Fruit fly (Drosophila melanogaster) whole organism, embryonic: Measurements from ENCODE around the gene Vps53.

ENCODE experiments used
- ATbp ChIP-seq: fragments of 200-800 bp; sonication (Bioruptor generic); optimal IDR thresholded peaks from 2 replicates; lab custom pipeline; 2017; ENCODE audit warnings: missing biosample characterization, mild to moderate bottlenecking, missing genetic modification characterization, missing genetic modification reagents
- CG10565 ChIP-seq: fragments of 200-800 bp; sonication (Bioruptor generic); optimal IDR thresholded peaks from 3 replicates; lab custom pipeline; 2016; ENCODE audit warnings: missing biosample characterization, mild to moderate bottlenecking, missing genetic modification characterization
- CG11560 ChIP-seq: fragments of 200-800 bp; sonication (Bioruptor generic); IDR thresholded peaks from 3 replicates; pipeline ENCODE4 v1.3.6; 2022; ENCODE audit warnings: missing biosample characterization, missing genetic modification characterization
- CG1233 ChIP-seq: fragments of 200-800 bp; sonication (Bioruptor generic); optimal IDR thresholded peaks from 4 replicates; lab custom pipeline; 2018; ENCODE audit warnings: missing biosample characterization, mild to moderate bottlenecking, missing genetic modification characterization
- CG12744 ChIP-seq: fragments of 200-800 bp; sonication (Bioruptor generic); optimal IDR thresholded peaks from 2 replicates; lab custom pipeline; 2016; ENCODE audit warnings: missing biosample characterization, missing genetic modification characterization
- CG14710 ChIP-seq: fragments of 200-800 bp; sonication (Bioruptor generic); optimal IDR thresholded peaks from 3 replicates; lab custom pipeline; 2019; ENCODE audit warnings: missing biosample characterization, mild to moderate bottlenecking, missing genetic modification characterization, moderate library complexity
- CG14860 ChIP-seq: fragments of 200-800 bp; sonication (Bioruptor generic); IDR thresholded peaks from 3 replicates; pipeline ENCODE4 v1.3.6; 2022; ENCODE audit warnings: missing biosample characterization, missing genetic modification characterization; ENCODE audit not compliant: partially characterized antibody
- CG16813 ChIP-seq: fragments of 200-800 bp; sonication (Bioruptor generic); IDR thresholded peaks from 3 replicates; pipeline ENCODE4 v1.3.6; 2022; ENCODE audit warnings: missing biosample characterization, missing genetic modification characterization; ENCODE audit not compliant: partially characterized antibody
- CG16815 ChIP-seq: fragments of 200-800 bp; sonication (Bioruptor generic); optimal IDR thresholded peaks from 3 replicates; lab custom pipeline; 2017; ENCODE audit warnings: missing biosample characterization, mild to moderate bottlenecking, missing genetic modification characterization
- CG17612 ChIP-seq: fragments of 200-800 bp; sonication (Bioruptor generic); IDR thresholded peaks from 2 replicates; pipeline ENCODE4 v1.3.6; 2022; ENCODE audit warnings: missing biosample characterization, missing genetic modification characterization
- CG18476 ChIP-seq: fragments of 200-800 bp; sonication (Bioruptor generic); optimal IDR thresholded peaks from 2 replicates; lab custom pipeline; 2016; ENCODE audit warnings: missing biosample characterization, mild to moderate bottlenecking, missing genetic modification characterization
- CG3163 ChIP-seq: fragments of 200-800 bp; sonication (Bioruptor generic); optimal IDR thresholded peaks from 3 replicates; lab custom pipeline; 2016; ENCODE audit warnings: missing biosample characterization, missing genetic modification characterization
- CG32532 ChIP-seq: fragments of 200-800 bp; sonication (Bioruptor generic); IDR thresholded peaks from 2 replicates; pipeline ENCODE4 v1.3.6; 2022; ENCODE audit warnings: missing biosample characterization, missing genetic modification characterization
- CG33557 ChIP-seq: fragments of 200-800 bp; sonication (Bioruptor generic); optimal IDR thresholded peaks from 2 replicates; lab custom pipeline; 2019; ENCODE audit warnings: missing biosample characterization, mild to moderate bottlenecking, missing genetic modification characterization, moderate library complexity
- CG34376 ChIP-seq: fragments of 200-800 bp; sonication (Bioruptor generic); optimal IDR thresholded peaks from 2 replicates; lab custom pipeline; 2018; ENCODE audit warnings: missing biosample characterization, mild to moderate bottlenecking, missing genetic modification characterization
- CG4617 ChIP-seq: fragments of 200-800 bp; sonication (Bioruptor generic); optimal IDR thresholded peaks from 3 replicates; lab custom pipeline; 2016; ENCODE audit warnings: missing biosample characterization, missing genetic modification characterization, borderline replicate concordance
- CG5953 ChIP-seq: fragments of 200-800 bp; sonication (Bioruptor generic); IDR thresholded peaks from 2 replicates; pipeline ENCODE4 v1.3.6; 2022; ENCODE audit warnings: missing biosample characterization, missing genetic modification characterization
- CG8359 ChIP-seq: fragments of 200-800 bp; sonication (Bioruptor generic); optimal IDR thresholded peaks from 2 replicates; lab custom pipeline; 2017; ENCODE audit warnings: missing biosample characterization, mild to moderate bottlenecking, missing genetic modification characterization, borderline replicate concordance
- CG8924 ChIP-seq: fragments of 200-800 bp; optimal IDR thresholded peaks from 3 replicates; lab custom pipeline; 2019; ENCODE audit warnings: missing biosample characterization, mild to moderate bottlenecking, missing genetic modification characterization, moderate library complexity
- CG9215 ChIP-seq: fragments of 200-800 bp; sonication (Bioruptor generic); IDR thresholded peaks from 2 replicates; pipeline ENCODE4 v1.3.6; 2022; ENCODE audit warnings: missing biosample characterization, missing genetic modification characterization
- CG9727 ChIP-seq: fragments of 200-800 bp; sonication (Bioruptor generic); optimal IDR thresholded peaks from 3 replicates; lab custom pipeline; 2017; ENCODE audit warnings: missing biosample characterization, mild to moderate bottlenecking, missing genetic modification characterization
- CG9876 ChIP-seq: fragments of 200-800 bp; sonication (Bioruptor generic); optimal IDR thresholded peaks from 2 replicates; lab custom pipeline; 2016; ENCODE audit warnings: missing biosample characterization, missing genetic modification characterization
- Dll ChIP-seq: fragments of 200-800 bp; sonication (Bioruptor generic); IDR thresholded peaks from 4 replicates; pipeline ENCODE4 v1.3.6; 2022; ENCODE audit warnings: missing biosample characterization, missing genetic modification characterization; ENCODE audit not compliant: partially characterized antibody
- Doc3 ChIP-seq: fragments of 200-800 bp; sonication (Bioruptor generic); IDR thresholded peaks from 3 replicates; pipeline ENCODE4 v1.3.6; 2022; ENCODE audit warnings: missing biosample characterization, missing genetic modification characterization; ENCODE audit not compliant: partially characterized antibody
- Dref ChIP-seq: fragments of 200-800 bp; sonication (Bioruptor generic); IDR thresholded peaks from 2 replicates; pipeline ENCODE4 v1.3.6; 2022; ENCODE audit warnings: missing biosample characterization, missing genetic modification characterization
- Fer3 ChIP-seq: fragments of 200-800 bp; sonication (Bioruptor generic); optimal IDR thresholded peaks from 2 replicates; lab custom pipeline; 2018; ENCODE audit warnings: missing biosample characterization, mild to moderate bottlenecking, missing genetic modification characterization, moderate library complexity
- HLH54F ChIP-seq: fragments of 200-800 bp; sonication (Bioruptor generic); optimal IDR thresholded peaks from 3 replicates; lab custom pipeline; 2016; ENCODE audit warnings: missing biosample characterization, missing genetic modification characterization
- Hr78 ChIP-seq, 2 experiments: fragments of 200-800 bp in 1 of 2; fragments of >200 bp in 1 of 2; sonication (Bioruptor generic) in 1 of 2; optimal IDR thresholded peaks; 2 replicates each; lab custom pipeline; 2017 to 2019; ENCODE audit warnings: missing biosample characterization in 2 of 2, missing genetic modification characterization in 2 of 2, mild to moderate bottlenecking in 1 of 2, moderate library complexity in 1 of 2
- Lhr ChIP-seq: fragments of 200-800 bp; sonication (Bioruptor generic); optimal IDR thresholded peaks from 3 replicates; lab custom pipeline; 2017; ENCODE audit warnings: mild to moderate bottlenecking, missing biosample characterization, missing genetic modification reagents, missing genetic modification characterization
- MTF-1 ChIP-seq: fragments of 200-800 bp; sonication (Bioruptor generic); optimal IDR thresholded peaks from 2 replicates; lab custom pipeline; 2018; ENCODE audit warnings: missing biosample characterization, mild to moderate bottlenecking, missing genetic modification characterization, borderline replicate concordance
- Nf-YC ChIP-seq: fragments of 200-800 bp; optimal IDR thresholded peaks from 3 replicates; lab custom pipeline; 2019; ENCODE audit warnings: missing biosample characterization, mild to moderate bottlenecking, missing genetic modification characterization, moderate library complexity
- Ptx1 ChIP-seq: fragments of 200-800 bp; sonication (Bioruptor generic); IDR thresholded peaks from 2 replicates; pipeline ENCODE4 v1.3.6; 2022; ENCODE audit warnings: missing biosample characterization, missing genetic modification characterization
- amos ChIP-seq: fragments of 200-800 bp; sonication (Bioruptor generic); IDR thresholded peaks from 2 replicates; pipeline ENCODE4 v1.3.6; 2022; ENCODE audit warnings: missing biosample characterization, missing genetic modification characterization; ENCODE audit not compliant: partially characterized antibody
- btn ChIP-seq: fragments of 200-800 bp; sonication (Bioruptor generic); optimal IDR thresholded peaks from 2 replicates; lab custom pipeline; 2016; ENCODE audit warnings: missing biosample characterization, missing genetic modification characterization
- cas ChIP-seq: fragments of 200-800 bp; sonication (Bioruptor generic); IDR thresholded peaks from 2 replicates; pipeline ENCODE4 v1.3.6; 2022; ENCODE audit warnings: missing biosample characterization, missing genetic modification characterization
- caup ChIP-seq: fragments of 200-800 bp; sonication (Bioruptor generic); optimal IDR thresholded peaks from 3 replicates; lab custom pipeline; 2017; ENCODE audit warnings: missing biosample characterization, mild to moderate bottlenecking, missing genetic modification characterization, moderate library complexity; ENCODE audit not compliant: severe bottlenecking
- chinmo ChIP-seq: fragments of 200-800 bp; sonication (Bioruptor generic); IDR thresholded peaks from 4 replicates; pipeline ENCODE4 v1.3.6; 2022; ENCODE audit warnings: missing biosample characterization, missing genetic modification characterization; ENCODE audit not compliant: partially characterized antibody
- dimm ChIP-seq: fragments of 200-800 bp; sonication (Bioruptor generic); IDR thresholded peaks from 2 replicates; pipeline ENCODE4 v1.3.6; 2022; ENCODE audit warnings: missing biosample characterization, missing genetic modification characterization
- eyg ChIP-seq: fragments of 200-800 bp; sonication (Bioruptor generic); optimal IDR thresholded peaks from 3 replicates; lab custom pipeline; 2016; ENCODE audit warnings: missing biosample characterization, missing genetic modification characterization
- gcm2 ChIP-seq: fragments of 200-800 bp; sonication (Bioruptor generic); optimal IDR thresholded peaks from 2 replicates; lab custom pipeline; 2016; ENCODE audit warnings: missing biosample characterization, missing genetic modification characterization
- gsb-n ChIP-seq: fragments of 200-800 bp; sonication (Bioruptor generic); optimal IDR thresholded peaks from 3 replicates; lab custom pipeline; 2018; ENCODE audit warnings: missing biosample characterization, mild to moderate bottlenecking, missing genetic modification characterization
- hbn ChIP-seq: fragments of 200-800 bp; sonication (Bioruptor generic); IDR thresholded peaks from 2 replicates; pipeline ENCODE4 v1.3.6; 2022; ENCODE audit warnings: missing biosample characterization, missing genetic modification characterization; ENCODE audit not compliant: partially characterized antibody
- pan ChIP-seq, 4 experiments: fragments of >200 bp in 3 of 4; fragments of 200-800 bp in 1 of 4; sonication (Bioruptor generic) in 1 of 4; optimal IDR thresholded peaks in 3 of 4; IDR thresholded peaks in 1 of 4; 2 replicates each; pipeline versions ENCODE4 v1.3.6 to Lab custom; 2017 to 2022; ENCODE audit warnings: missing biosample characterization in 2 of 4, missing genetic modification characterization in 2 of 4, mixed read lengths in 1 of 4
- pita ChIP-seq: fragments of 200-800 bp; sonication (Bioruptor generic); optimal IDR thresholded peaks from 2 replicates; lab custom pipeline; 2017; ENCODE audit warnings: missing biosample characterization, mild to moderate bottlenecking, missing genetic modification characterization
- seq ChIP-seq: fragments of 200-800 bp; sonication (Bioruptor generic); IDR thresholded peaks from 2 replicates; pipeline ENCODE4 v1.3.6; 2022; ENCODE audit warnings: missing biosample characterization, missing genetic modification characterization
- tna ChIP-seq: fragments of 200-800 bp; sonication (Bioruptor generic); IDR thresholded peaks from 2 replicates; pipeline ENCODE4 v1.3.6; 2022; ENCODE audit warnings: missing biosample characterization, missing genetic modification characterization; ENCODE audit not compliant: partially characterized antibody
- unc-4 ChIP-seq: fragments of 200-800 bp; sonication (Bioruptor generic); IDR thresholded peaks from 2 replicates; pipeline ENCODE4 v1.3.6; 2022; ENCODE audit warnings: missing biosample characterization, missing genetic modification characterization; ENCODE audit not compliant: partially characterized antibody
- wor ChIP-seq: fragments of 200-800 bp; sonication (Bioruptor generic); IDR thresholded peaks from 2 replicates; pipeline ENCODE4 v1.3.6; 2022; ENCODE audit warnings: missing biosample characterization, missing genetic modification characterization

Gene Vps53

DNA sequence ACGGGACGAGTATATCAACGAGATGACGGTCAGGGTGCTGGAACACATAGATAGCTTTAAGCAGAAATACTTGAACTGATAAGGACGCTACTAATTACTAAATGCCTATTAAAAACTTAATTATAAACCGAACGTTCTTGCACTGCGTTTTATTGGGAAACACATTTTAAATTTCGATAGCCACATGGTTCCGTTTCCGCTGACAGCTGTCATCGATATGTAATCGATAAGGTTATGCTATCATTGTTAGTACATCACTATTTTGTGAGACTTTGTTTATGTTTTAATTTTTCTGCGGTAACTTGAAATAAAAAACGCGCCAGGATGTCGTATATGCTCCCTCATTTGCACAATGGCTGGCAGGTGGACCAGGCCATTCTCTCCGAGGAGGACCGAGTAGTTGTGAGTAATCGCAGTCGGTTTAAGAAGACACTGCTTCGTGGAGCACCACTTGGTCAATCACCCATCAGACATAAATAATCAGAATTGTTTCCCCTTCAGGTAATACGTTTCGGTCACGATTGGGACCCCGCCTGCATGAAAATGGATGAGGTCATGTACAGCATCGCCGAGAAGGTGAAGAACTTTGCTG is 17.2 kb upstream of the Vps53 start, which contains the start of gene Dim1:
Dim1 (plus strand) TSS at position 239 of the 592 bp plus-strand sequence.
- TF ChIP-seq Dll (GFP tag; lab: Robert Waterston, UW) (peak; percentile 85), gcm2 (GFP tag; lab: Kevin White, UChicago) (no peak), CG8924 (tag; lab: Kevin White, UChicago) (no peak), Lhr (GFP tag; lab: Kevin White, UChicago) (peak; percentile 19), tna (GFP tag; lab: Robert Waterston, UW) (peak; percentile 78), CG11560 (tag; lab: Robert Waterston, UW) (no peak), Fer3 (no peak), CG9727 (GFP tag; lab: Kevin White, UChicago) (peak; percentile 40), CG12744 (GFP tag; lab: Kevin White, UChicago) (no peak), CG1233 (GFP tag; lab: Kevin White, UChicago) (peak; percentile 16), CG9215 (no peak), Nf-YC (tag; lab: Kevin White, UChicago) (no peak), Hr78 (GFP tag; optimal IDR thresholded peaks at IDR 0.05; lab: Kevin White, UChicago) (no peak), CG32532 (GFP tag; lab: Robert Waterston, UW) (no peak), CG8359 (GFP tag; lab: Kevin White, UChicago) (no peak), cas (GFP tag; lab: Robert Waterston, UW) (no peak), CG14710 (tag; lab: Kevin White, UChicago) (peak; percentile 22), Dref (GFP tag; lab: Robert Waterston, UW) (peak; percentile 91), gsb-n (tag; lab: Kevin White, UChicago) (no peak), ATbp (GFP tag; lab: Kevin White, UChicago) (no peak), wor (GFP tag; lab: Robert Waterston, UW) (no peak), CG3163 (peak; percentile 5), chinmo (GFP tag; lab: Robert Waterston, UW) (peak; percentile 78; the same call in 1 of the 4 replicates), Ptx1 (no peak), CG33557 (GFP tag; lab: Kevin White, UChicago) (no peak), CG18476 (no peak), MTF-1 (GFP tag; lab: Kevin White, UChicago) (no peak), pita (no peak), CG10565 (GFP tag; lab: Kevin White, UChicago) (no peak), CG34376 (peak; percentile 53), btn (no peak), CG5953 (no peak), seq (GFP tag; lab: Robert Waterston, UW) (no peak), Doc3 (peak; percentile 64), CG17612 (no peak), CG16813 (GFP tag; lab: Robert Waterston, UW) (peak; percentile 74), unc-4 (GFP tag; lab: Robert Waterston, UW) (peak; percentile 75), eyg (GFP tag; lab: Kevin White, UChicago) (peak; percentile 44), caup (GFP tag; lab: Kevin White, UChicago) (no peak), dimm (GFP tag; lab: Robert Waterston, UW) (no peak), HLH54F (GFP tag; lab: Kevin White, UChicago) (no peak), hbn (peak; percentile 77), CG16815 (GFP tag; lab: Kevin White, UChicago) (no peak), pan (optimal IDR thresholded peaks at IDR 0.05; lab: Kevin White, UChicago) (no peak), pan (GFP tag; optimal IDR thresholded peaks at IDR 0.05 in 1 of 2, IDR thresholded peaks at IDR 0.05 in 1 of 2) (no peak), CG9876 (no peak), CG4617 (GFP tag; lab: Kevin White, UChicago) (peak; percentile 34), amos (GFP tag; lab: Robert Waterston, UW) (peak; percentile 74), CG14860 (GFP tag; lab: Robert Waterston, UW) (peak; percentile 72)
